Fruit fly (Drosophila melanogaster) whole organism, prepupa: ENCODE results near the gene btd.

Source experiments
- CG10631 ChIP-seq: fragments of 200-800 bp; sonication (Bioruptor generic); optimal IDR thresholded peaks from 2 replicates; lab custom pipeline; 2016; ENCODE audit warnings: missing biosample characterization, missing genetic modification characterization
- CG11762 ChIP-seq: fragments of 200-800 bp; sonication (Bioruptor generic); optimal IDR thresholded peaks from 3 replicates; lab custom pipeline; 2016; ENCODE audit warnings: missing biosample characterization, missing genetic modification characterization; ENCODE audit not compliant: insufficient read depth
- CG6276 ChIP-seq: fragments of 200-800 bp; sonication (Bioruptor generic); optimal IDR thresholded peaks from 2 replicates; lab custom pipeline; 2017; ENCODE audit warnings: missing biosample characterization, mild to moderate bottlenecking, missing genetic modification characterization
- CG6792 ChIP-seq: fragments of 200-800 bp; sonication (Bioruptor generic); optimal IDR thresholded peaks from 3 replicates; lab custom pipeline; 2016; ENCODE audit warnings: missing biosample characterization, missing genetic modification characterization
- CG6854 ChIP-seq: fragments of 200-800 bp; sonication (Bioruptor generic); optimal IDR thresholded peaks from 2 replicates; lab custom pipeline; 2017; ENCODE audit warnings: missing biosample characterization, mild to moderate bottlenecking, missing genetic modification characterization
- Gug ChIP-seq: fragments of 200-800 bp; sonication (Bioruptor generic); IDR thresholded peaks from 2 replicates; pipeline ENCODE4 v1.3.6; 2022; ENCODE audit warnings: missing biosample characterization, missing genetic modification characterization
- Lpt ChIP-seq: fragments of 200-800 bp; sonication (Bioruptor generic); optimal IDR thresholded peaks from 3 replicates; lab custom pipeline; 2016; ENCODE audit warnings: missing biosample characterization, missing genetic modification characterization
- Sox14 ChIP-seq: fragments of 200-800 bp; sonication (Bioruptor generic); optimal IDR thresholded peaks from 3 replicates; lab custom pipeline; 2016; ENCODE audit warnings: missing biosample characterization, missing genetic modification characterization
- dac ChIP-seq: fragments of 200-800 bp; sonication (Bioruptor generic); optimal IDR thresholded peaks from 2 replicates; lab custom pipeline; 2017; ENCODE audit warnings: missing biosample characterization, mild to moderate bottlenecking, missing genetic modification characterization
- fd85E ChIP-seq: fragments of 200-800 bp; sonication (Bioruptor generic); optimal IDR thresholded peaks from 3 replicates; lab custom pipeline; 2016; ENCODE audit warnings: missing biosample characterization, missing genetic modification characterization
- fkh ChIP-seq: fragments of 200-800 bp; sonication (Bioruptor generic); optimal IDR thresholded peaks from 3 replicates; lab custom pipeline; 2017; ENCODE audit warnings: missing biosample characterization, mild to moderate bottlenecking, missing genetic modification characterization, moderate library complexity
- net ChIP-seq: fragments of 200-800 bp; sonication (Bioruptor generic); optimal IDR thresholded peaks from 3 replicates; lab custom pipeline; 2016; ENCODE audit warnings: missing biosample characterization, missing genetic modification characterization
- svp ChIP-seq: fragments of 200-800 bp; sonication (Bioruptor generic); peaks from one replicate; lab custom pipeline; 2016; ENCODE audit warnings: missing biosample characterization, missing genetic modification characterization

DNA sequence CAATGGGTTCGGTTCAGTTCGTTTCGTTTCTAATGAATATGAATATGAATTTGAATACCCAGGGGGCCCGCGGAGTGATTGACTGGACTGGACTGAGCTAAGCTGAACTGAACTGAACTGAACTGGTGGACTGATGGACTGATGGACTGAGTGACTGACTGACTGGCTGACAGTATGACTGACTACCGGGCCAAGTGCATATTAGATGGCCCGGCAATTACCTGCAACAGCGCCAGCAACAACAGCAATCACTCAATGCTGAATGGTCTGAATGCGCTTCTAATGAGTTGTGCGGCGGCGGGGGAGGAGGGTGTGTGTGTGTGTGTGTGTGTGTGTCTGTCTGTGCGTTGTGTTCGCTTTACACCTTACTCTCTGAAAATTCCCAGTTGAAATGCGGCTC lies 40.8 kb downstream of the btd start:
- TF ChIP-seq dac (GFP tag; lab: Kevin White, UChicago) (no peak), net (GFP tag; lab: Kevin White, UChicago) (no peak), CG11762 (GFP tag; lab: Kevin White, UChicago) (no peak), CG10631 (GFP tag; lab: Kevin White, UChicago) (no peak), CG6792 (GFP tag; lab: Kevin White, UChicago) (no peak), CG6276 (GFP tag; lab: Kevin White, UChicago) (no peak), Gug (GFP tag; lab: Robert Waterston, UW) (no peak), svp (GFP tag; lab: Kevin White, UChicago) (no peak), Lpt (GFP tag; lab: Kevin White, UChicago) (no peak), fkh (GFP tag; lab: Kevin White, UChicago) (no peak), Sox14 (GFP tag; lab: Kevin White, UChicago) (no peak), CG6854 (GFP tag; lab: Kevin White, UChicago) (no peak), fd85E (no peak)
